Fruit fly (Drosophila melanogaster): ENCODE results near the gene CG9330.

DNA sequence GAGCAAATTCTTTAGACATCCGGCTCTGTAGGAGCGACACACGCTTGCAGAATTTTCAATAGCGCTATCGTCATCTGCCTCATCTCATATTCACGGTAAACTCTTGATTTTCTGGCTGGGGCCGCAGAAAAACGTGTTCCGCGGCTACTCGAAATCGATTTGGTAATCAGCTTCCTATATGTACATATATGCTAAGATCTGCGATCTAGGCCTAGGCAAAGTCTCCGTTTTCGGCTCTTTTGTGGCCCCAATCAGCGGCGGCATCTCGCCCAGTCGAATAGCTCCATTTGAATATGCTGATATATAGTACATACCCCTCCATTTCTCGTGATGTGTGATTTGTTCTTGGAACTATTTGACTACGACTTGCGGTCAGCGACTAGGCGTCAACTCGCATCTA, 23.0 kb upstream of the CG9330 start:
- no peak for TF ChIP-seq CG9948 (tag; optimal IDR thresholded peaks at IDR 0.05)
- TF ChIP-seq CG4496 (GFP tag; IDR thresholded peaks at IDR 0.05): no peak
- TF ChIP-seq CG17806 (tag; optimal IDR thresholded peaks at IDR 0.05): no peak
- TF ChIP-seq CG14655 (GFP tag; optimal IDR thresholded peaks at IDR 0.05): no peak
- no peak for TF ChIP-seq Pif1A (GFP tag; optimal IDR thresholded peaks at IDR 0.05)
- TF ChIP-seq Pif1B (GFP tag; optimal IDR thresholded peaks at IDR 0.05): no peak

Measured in whole organism, pupa.